Fruit fly (Drosophila melanogaster) whole organism, embryonic: ENCODE data around the gene CG5214.

Experiments used
- CG10147 ChIP-seq: fragments of 200-800 bp; sonication (Bioruptor generic); optimal IDR thresholded peaks from 2 replicates; lab custom pipeline; 2019; ENCODE audit warnings: missing biosample characterization, mild to moderate bottlenecking, missing genetic modification characterization, moderate library complexity
- CG11723 ChIP-seq: fragments of 200-800 bp; sonication (Bioruptor generic); optimal IDR thresholded peaks from 2 replicates; lab custom pipeline; 2017; ENCODE audit warnings: missing biosample characterization, mild to moderate bottlenecking, missing genetic modification characterization
- CG13624 ChIP-seq: fragments of 200-800 bp; sonication (Bioruptor generic); optimal IDR thresholded peaks from 2 replicates; lab custom pipeline; 2016; ENCODE audit warnings: missing biosample characterization, missing genetic modification characterization
- CG14667 ChIP-seq: fragments of 200-800 bp; sonication (Bioruptor generic); IDR thresholded peaks from 2 replicates; pipeline ENCODE4 v1.3.6; 2022; ENCODE audit warnings: missing biosample characterization, missing genetic modification characterization
- CG17186 ChIP-seq: fragments of 200-800 bp; sonication (Bioruptor generic); optimal IDR thresholded peaks from 3 replicates; lab custom pipeline; 2017; ENCODE audit warnings: missing biosample characterization, missing genetic modification reagents, missing genetic modification characterization
- CG17612 ChIP-seq: fragments of 200-800 bp; sonication (Bioruptor generic); IDR thresholded peaks from 2 replicates; pipeline ENCODE4 v1.3.6; 2022; ENCODE audit warnings: missing biosample characterization, missing genetic modification characterization
- CG17802 ChIP-seq: fragments of 200-800 bp; sonication (Bioruptor generic); optimal IDR thresholded peaks from 2 replicates; lab custom pipeline; 2018; ENCODE audit warnings: missing biosample characterization, mild to moderate bottlenecking, missing genetic modification characterization, moderate library complexity
- CG18476 ChIP-seq: fragments of 200-800 bp; sonication (Bioruptor generic); optimal IDR thresholded peaks from 2 replicates; lab custom pipeline; 2016; ENCODE audit warnings: missing biosample characterization, mild to moderate bottlenecking, missing genetic modification characterization
- CG18619 ChIP-seq: fragments of 200-800 bp; sonication (Bioruptor generic); optimal IDR thresholded peaks from 3 replicates; lab custom pipeline; 2017; ENCODE audit warnings: missing biosample characterization, mild to moderate bottlenecking, missing genetic modification characterization
- CG2202 ChIP-seq: fragments of 200-800 bp; sonication (Bioruptor generic); optimal IDR thresholded peaks from 2 replicates; lab custom pipeline; 2018; ENCODE audit warnings: missing biosample characterization, mild to moderate bottlenecking, missing genetic modification characterization
- CG30403 ChIP-seq: fragments of 200-800 bp; sonication (Bioruptor generic); optimal IDR thresholded peaks from 3 replicates; lab custom pipeline; 2016; ENCODE audit warnings: missing biosample characterization, missing genetic modification characterization
- CG3281 ChIP-seq: fragments of 200-800 bp; sonication (Bioruptor generic); optimal IDR thresholded peaks from 3 replicates; lab custom pipeline; 2017; ENCODE audit warnings: missing biosample characterization, mild to moderate bottlenecking, missing genetic modification characterization
- CG34422 ChIP-seq: fragments of 200-800 bp; sonication (Bioruptor generic); IDR thresholded peaks from 3 replicates; pipeline ENCODE4 v1.3.6; 2022; ENCODE audit warnings: missing biosample characterization, missing genetic modification characterization
- CG4404 ChIP-seq: fragments of 200-800 bp; sonication (Bioruptor generic); IDR thresholded peaks from 2 replicates; pipeline ENCODE4 v1.3.6; 2022; ENCODE audit warnings: missing biosample characterization, missing genetic modification characterization
- CG6683 ChIP-seq: fragments of 200-800 bp; sonication (Bioruptor generic); optimal IDR thresholded peaks from 2 replicates; lab custom pipeline; 2017; ENCODE audit warnings: missing biosample characterization, mild to moderate bottlenecking, missing genetic modification characterization, missing genetic modification reagents
- CG6765 ChIP-seq: fragments of 200-800 bp; sonication (Bioruptor generic); optimal IDR thresholded peaks from 3 replicates; lab custom pipeline; 2017; ENCODE audit warnings: missing biosample characterization, mild to moderate bottlenecking, missing genetic modification characterization
- CG9215 ChIP-seq: fragments of 200-800 bp; sonication (Bioruptor generic); IDR thresholded peaks from 2 replicates; pipeline ENCODE4 v1.3.6; 2022; ENCODE audit warnings: missing biosample characterization, missing genetic modification characterization
- CG9797 ChIP-seq: fragments of 200-800 bp; sonication (Bioruptor generic); optimal IDR thresholded peaks from 3 replicates; lab custom pipeline; 2018; ENCODE audit warnings: missing biosample characterization, mild to moderate bottlenecking, missing genetic modification characterization
- Doc3 ChIP-seq: fragments of 200-800 bp; sonication (Bioruptor generic); IDR thresholded peaks from 3 replicates; pipeline ENCODE4 v1.3.6; 2022; ENCODE audit warnings: missing biosample characterization, missing genetic modification characterization; ENCODE audit not compliant: partially characterized antibody
- Dp ChIP-seq: fragments of 200-800 bp; sonication (Bioruptor generic); optimal IDR thresholded peaks from 2 replicates; lab custom pipeline; 2018; ENCODE audit warnings: missing biosample characterization, mild to moderate bottlenecking, missing genetic modification characterization, moderate library complexity
- E2f2 ChIP-seq: fragments of 200-800 bp; sonication (Bioruptor generic); IDR thresholded peaks from 2 replicates; pipeline ENCODE4 v1.3.6; 2022; ENCODE audit warnings: missing biosample characterization, missing genetic modification characterization
- Ets65A ChIP-seq: fragments of 200-800 bp; sonication (Bioruptor generic); peaks from one replicate; lab custom pipeline; 2016; ENCODE audit warnings: missing biosample characterization, missing genetic modification characterization
- HLHmδ ChIP-seq: fragments of 200-800 bp; sonication (Bioruptor generic); optimal IDR thresholded peaks from 2 replicates; lab custom pipeline; 2018; ENCODE audit warnings: missing biosample characterization, mild to moderate bottlenecking, missing genetic modification characterization, moderate library complexity
- HmgZ ChIP-seq: fragments of 200-800 bp; sonication (Bioruptor generic); optimal IDR thresholded peaks from 2 replicates; lab custom pipeline; 2018; ENCODE audit warnings: missing biosample characterization, mild to moderate bottlenecking, missing genetic modification characterization
- Hr78 ChIP-seq, 2 experiments: fragments of 200-800 bp in 1 of 2; fragments of >200 bp in 1 of 2; sonication (Bioruptor generic) in 1 of 2; optimal IDR thresholded peaks; 2 replicates each; lab custom pipeline; 2017 to 2019; ENCODE audit warnings: missing biosample characterization in 2 of 2, missing genetic modification characterization in 2 of 2, mild to moderate bottlenecking in 1 of 2, moderate library complexity in 1 of 2
- Med ChIP-seq: fragments of 200-800 bp; sonication (Bioruptor generic); peaks from one replicate; lab custom pipeline; 2016; ENCODE audit warnings: missing biosample characterization, missing genetic modification characterization, mild to moderate bottlenecking, inconsistent platforms, moderate library complexity
- Pdp1 ChIP-seq, 2 experiments: fragments of 200-800 bp; sonication (Bioruptor generic); optimal IDR thresholded peaks; 3 replicates each; lab custom pipeline; 2016; ENCODE audit warnings: missing biosample characterization in 2 of 2, missing genetic modification characterization in 2 of 2, mild to moderate bottlenecking in 1 of 2, moderate library complexity in 1 of 2
- Ssrp ChIP-seq: fragments of 200-800 bp; sonication (Bioruptor generic); optimal IDR thresholded peaks from 2 replicates; lab custom pipeline; 2018; ENCODE audit warnings: missing biosample characterization, mild to moderate bottlenecking, missing genetic modification characterization, moderate library complexity
- ab ChIP-seq: fragments of 200-800 bp; sonication (Bioruptor generic); optimal IDR thresholded peaks from 2 replicates; lab custom pipeline; 2016; ENCODE audit warnings: missing biosample characterization, missing genetic modification characterization
- br ChIP-seq: fragments of >200 bp; optimal IDR thresholded peaks from 2 replicates; lab custom pipeline; 2017
- chm ChIP-seq: fragments of 200-800 bp; sonication (Bioruptor generic); IDR thresholded peaks from 2 replicates; pipeline ENCODE4 v1.3.6; 2022; ENCODE audit warnings: missing biosample characterization, missing genetic modification characterization
- corto ChIP-seq: fragments of 200-800 bp; sonication (Bioruptor generic); optimal IDR thresholded peaks from 2 replicates; lab custom pipeline; 2016; ENCODE audit warnings: missing biosample characterization, mild to moderate bottlenecking, missing genetic modification characterization, moderate library complexity
- crp ChIP-seq, 2 experiments: fragments of 200-800 bp; sonication (Bioruptor generic); optimal IDR thresholded peaks; 2 replicates in 1 of 2; 3 replicates in 1 of 2; lab custom pipeline; 2017; ENCODE audit warnings: missing biosample characterization in 2 of 2, missing genetic modification characterization in 2 of 2, mild to moderate bottlenecking in 1 of 2, moderate library complexity in 1 of 2
- eve ChIP-seq, 2 experiments: fragments of >200 bp; optimal IDR thresholded peaks; 2 replicates each; lab custom pipeline; 2017; ENCODE audit warnings: missing biosample characterization in 2 of 2, missing genetic modification characterization in 2 of 2
- fu2 ChIP-seq: fragments of 200-800 bp; sonication (Bioruptor generic); optimal IDR thresholded peaks from 2 replicates; lab custom pipeline; 2016; ENCODE audit warnings: missing biosample characterization, missing genetic modification characterization
- gcm ChIP-seq: fragments of 200-800 bp; sonication (Bioruptor generic); optimal IDR thresholded peaks from 2 replicates; lab custom pipeline; 2019; ENCODE audit warnings: missing biosample characterization, mild to moderate bottlenecking, missing genetic modification characterization, moderate library complexity
- gfzf ChIP-seq: fragments of 200-800 bp; sonication (Bioruptor generic); optimal IDR thresholded peaks from 2 replicates; lab custom pipeline; 2016; ENCODE audit warnings: missing biosample characterization, mild to moderate bottlenecking, missing genetic modification characterization, moderate library complexity
- hbn ChIP-seq: fragments of 200-800 bp; sonication (Bioruptor generic); IDR thresholded peaks from 2 replicates; pipeline ENCODE4 v1.3.6; 2022; ENCODE audit warnings: missing biosample characterization, missing genetic modification characterization; ENCODE audit not compliant: partially characterized antibody
- ind ChIP-seq: fragments of 200-800 bp; sonication (Bioruptor generic); optimal IDR thresholded peaks from 3 replicates; lab custom pipeline; 2016; ENCODE audit warnings: missing biosample characterization, missing genetic modification characterization
- insv ChIP-seq, 2 experiments: fragments of 200-800 bp; sonication (Bioruptor generic); optimal IDR thresholded peaks; 3 replicates each; lab custom pipeline; 2016 to 2018; ENCODE audit warnings: missing biosample characterization in 2 of 2, missing genetic modification characterization in 2 of 2
- jumu ChIP-seq: fragments of 200-800 bp; sonication (Bioruptor generic); optimal IDR thresholded peaks from 3 replicates; lab custom pipeline; 2016; ENCODE audit warnings: missing biosample characterization, missing genetic modification characterization
- onecut ChIP-seq: fragments of 200-800 bp; sonication (Bioruptor generic); IDR thresholded peaks from 2 replicates; pipeline ENCODE4 v1.3.6; 2022; ENCODE audit warnings: missing biosample characterization, missing genetic modification characterization
- pho ChIP-seq: fragments of 200-800 bp; sonication (Bioruptor generic); optimal IDR thresholded peaks from 2 replicates; lab custom pipeline; 2016; ENCODE audit warnings: missing biosample characterization, missing genetic modification characterization
- phol ChIP-seq: fragments of 200-800 bp; sonication (Bioruptor generic); optimal IDR thresholded peaks from 3 replicates; lab custom pipeline; 2018; ENCODE audit warnings: missing biosample characterization, mild to moderate bottlenecking, missing genetic modification characterization, moderate library complexity
- pum ChIP-seq: fragments of 200-800 bp; sonication (Bioruptor generic); optimal IDR thresholded peaks from 2 replicates; lab custom pipeline; 2016; ENCODE audit warnings: missing biosample characterization, missing genetic modification characterization
- ranshi ChIP-seq: fragments of 200-800 bp; sonication (Bioruptor generic); IDR thresholded peaks from 2 replicates; pipeline ENCODE4 v1.3.6; 2022; ENCODE audit warnings: missing biosample characterization, missing genetic modification characterization
- sens ChIP-seq: fragments of 200-800 bp; sonication (Bioruptor generic); peaks from one replicate; lab custom pipeline; 2016; ENCODE audit warnings: missing biosample characterization, missing genetic modification characterization
- sug ChIP-seq: fragments of 200-800 bp; optimal IDR thresholded peaks from 2 replicates; lab custom pipeline; 2019; ENCODE audit warnings: missing biosample characterization, mild to moderate bottlenecking, missing genetic modification characterization, moderate library complexity
- trh ChIP-seq: fragments of 200-800 bp; sonication (Bioruptor generic); optimal IDR thresholded peaks from 2 replicates; lab custom pipeline; 2016; ENCODE audit warnings: missing biosample characterization, missing genetic modification characterization

CG5214 gene

DNA sequence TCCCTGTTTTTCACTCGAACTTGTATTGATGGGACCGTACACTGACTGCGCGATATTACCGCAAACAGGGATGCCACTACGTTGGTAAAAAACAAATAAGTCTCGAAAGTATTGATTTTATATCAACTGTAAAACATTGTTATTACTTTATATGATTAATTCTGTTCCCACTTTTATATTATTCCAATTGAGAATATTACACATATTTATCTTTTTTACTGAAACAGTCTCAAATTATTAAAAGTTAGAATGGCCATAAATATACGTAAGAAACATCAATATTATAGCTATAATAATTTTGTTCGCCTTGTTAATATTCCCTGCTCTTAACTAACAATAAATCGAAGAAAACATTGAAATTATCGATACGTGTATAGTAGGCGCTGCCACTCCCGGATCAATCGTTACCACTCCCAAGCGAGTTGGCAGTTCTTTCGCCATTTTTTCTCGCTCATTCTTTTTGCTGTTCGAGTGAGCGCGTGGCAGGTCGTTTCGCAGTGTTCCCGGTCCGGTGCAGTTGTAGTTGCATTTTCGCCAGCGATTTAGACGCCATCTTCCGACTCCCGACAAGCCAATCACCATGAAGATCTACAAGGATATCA is 34.2 kb upstream of the CG5214 start, which contains the start of the genes SdhC and Tctp (continued):
- TF ChIP-seq CG10147 (GFP tag; lab: Kevin White, UChicago) (peak; percentile 6), br (lab: Kevin White, UChicago) (no peak), CG34422 (GFP tag; lab: Robert Waterston, UW) (peak; percentile 30; the same call in 1 of the 3 replicates), Pdp1 (GFP tag; optimal IDR thresholded peaks at IDR 0.05; lab: Kevin White, UChicago) (peak in 1 of 2 experiments; percentile 2), crp (GFP tag; optimal IDR thresholded peaks at IDR 0.05; lab: Kevin White, UChicago) (peak in 1 of 2 experiments; percentile 23), E2f2 (GFP tag; lab: Robert Waterston, UW) (0 out of 2 replicates have a peak, but pooled peaks have one; percentile 18), phol (peak; percentile 97), gcm (GFP tag; lab: Kevin White, UChicago) (peak; percentile 18), CG17802 (tag; lab: Kevin White, UChicago) (peak; percentile 6), HLHmδ (peak; percentile 51), fu2 (no peak), jumu (peak; percentile 25), CG13624 (peak; percentile 43), chm (0 out of 2 replicates have a peak, but pooled peaks have one; percentile 49), Doc3 (GFP tag; lab: Robert Waterston, UW) (peak; percentile 57; the same call in 2 of the 3 replicates), HmgZ (tag; lab: Kevin White, UChicago) (peak; percentile 40), pum (GFP tag; lab: Kevin White, UChicago) (no peak), CG6683 (GFP tag; lab: Kevin White, UChicago) (no peak), CG3281 (GFP tag; lab: Kevin White, UChicago) (peak; percentile 5), trh (GFP tag; lab: Kevin White, UChicago) (no peak), Hr78 (GFP tag; optimal IDR thresholded peaks at IDR 0.05; lab: Kevin White, UChicago) (no peak), gfzf (GFP tag; lab: Kevin White, UChicago) (peak; percentile 75), onecut (peak; percentile 70), CG11723 (no peak), sens (GFP tag; lab: Kevin White, UChicago) (peak; percentile 90), eve (GFP tag; optimal IDR thresholded peaks at IDR 0.05; lab: Kevin White, UChicago) (no peak), CG4404 (no peak), Ets65A (GFP tag; lab: Kevin White, UChicago) (peak; percentile 88), insv (GFP tag; optimal IDR thresholded peaks at IDR 0.05; lab: Kevin White, UChicago) (peak in 1 of 2 experiments; percentile 15), Dp (peak; percentile 30), Ssrp (tag; lab: Kevin White, UChicago) (no peak), Med (GFP tag; lab: Kevin White, UChicago) (peak; percentile 89), ab (GFP tag; lab: Kevin White, UChicago) (peak; percentile 1), CG14667 (GFP tag; lab: Robert Waterston, UW) (no peak), CG18619 (GFP tag; lab: Kevin White, UChicago) (peak; percentile 20), CG9215 (GFP tag; lab: Robert Waterston, UW) (peak; percentile 18; the same call in 1 of the 2 replicates), CG30403 (GFP tag; lab: Kevin White, UChicago) (peak; percentile 76), pho (GFP tag; lab: Kevin White, UChicago) (peak; percentile 55), CG17186 (GFP tag; lab: Kevin White, UChicago) (peak; percentile 40), CG17612 (no peak), sug (tag; lab: Kevin White, UChicago) (peak; percentile 54), corto (GFP tag; lab: Kevin White, UChicago) (no peak), ind (GFP tag; lab: Kevin White, UChicago) (peak; percentile 37), hbn (peak; percentile 42; the same call in 1 of the 2 replicates), CG6765 (GFP tag; lab: Kevin White, UChicago) (peak; percentile 40), CG18476 (GFP tag; lab: Kevin White, UChicago) (peak; percentile 38), CG9797 (GFP tag; lab: Kevin White, UChicago) (peak; percentile 67), ranshi (GFP tag; lab: Robert Waterston, UW) (0 out of 2 replicates have a peak, but pooled peaks have one; percentile 23), CG2202 (tag; lab: Kevin White, UChicago) (peak; percentile 14)
